Worm (Caenorhabditis elegans): Measurements from ENCODE around the gene tos-1.
"Not testable (repeated sequence)": the region's sequence is repeated elsewhere in the genome, so short reads cannot be mapped to it uniquely, and the experiment has no call there.

The tos-1 gene

DNA sequence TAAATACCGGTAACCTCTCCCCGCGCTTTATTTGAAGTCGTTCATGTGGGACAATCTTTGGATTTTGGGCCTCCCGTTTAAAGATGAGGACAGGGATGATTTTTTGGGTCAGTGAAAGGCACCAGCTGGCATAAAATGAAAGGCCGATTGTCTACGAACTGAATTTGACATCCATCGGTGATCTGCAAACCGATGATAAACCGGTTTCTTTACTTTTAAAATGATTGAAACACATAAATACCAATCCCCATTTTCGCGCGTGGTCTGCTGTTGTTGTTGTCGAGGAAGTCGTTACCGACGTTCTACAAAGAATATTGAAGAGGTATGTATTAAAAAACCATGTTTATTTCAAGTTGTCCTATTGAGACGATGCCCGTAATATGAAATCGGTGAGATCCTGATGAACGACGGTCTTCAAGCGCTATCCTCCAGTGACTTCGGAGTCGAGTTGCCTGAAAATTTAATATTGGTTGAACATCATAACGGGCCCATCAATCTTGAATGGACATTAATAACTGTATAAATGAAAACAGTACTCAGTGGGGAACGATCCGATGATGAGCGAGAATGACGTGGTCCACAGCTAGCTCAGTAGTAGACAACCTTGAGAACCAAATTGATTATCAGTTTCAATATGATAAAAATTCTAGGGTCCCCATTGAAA is 906 bp downstream of the tos-1 start (continued):
- no peak for TF ChIP-seq mxl-3 (GFP tag; optimal IDR thresholded peaks at IDR 0.05)
- TF ChIP-seq mxl-2 (GFP tag; conservative IDR thresholded peaks at IDR 0.05), result no peak
- no peak for TF ChIP-seq lsy-2 (tag; optimal IDR thresholded peaks at IDR 0.05)
- no peak; the same call in 1 of the 2 replicates for TF ChIP-seq daf-8 (GFP tag; IDR thresholded peaks at IDR 0.05)
- no peak for TF ChIP-seq nhr-111 (GFP tag; optimal IDR thresholded peaks at IDR 0.05)
- peak; percentile 79; the same call in 1 of the 2 replicates for TF ChIP-seq saeg-2 (GFP tag; IDR thresholded peaks at IDR 0.05)

DNA sequence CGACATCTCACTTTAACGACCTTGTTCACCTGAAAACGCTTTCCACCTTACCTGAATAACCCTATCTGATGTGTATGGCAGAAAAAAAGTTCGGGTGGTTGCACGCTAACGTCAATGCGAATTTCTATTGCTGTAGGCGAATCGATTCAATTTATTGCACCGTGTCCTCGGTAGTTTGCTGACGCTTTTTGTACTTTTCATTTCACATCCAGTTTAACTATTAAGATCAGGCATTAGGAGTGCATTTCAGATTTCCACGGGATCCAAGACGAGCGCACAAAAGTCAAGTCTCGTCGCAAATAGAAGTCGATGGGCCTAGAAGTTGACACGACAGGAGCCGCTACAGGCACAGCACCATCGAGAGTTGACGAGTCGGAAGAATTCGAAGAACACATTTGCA is 1.7 kb downstream of the tos-1 start:
- TF ChIP-seq pha-4 (GFP tag; IDR thresholded peaks at IDR 0.05), result peak; percentile 95
- not testable (repeated sequence) for TF ChIP-seq pha-4 (tag; optimal IDR thresholded peaks at IDR 0.05)
- TF ChIP-seq nhr-41 (GFP tag; IDR thresholded peaks at IDR 0.05), result 0 out of 2 replicates have a peak, but pooled peaks have one; percentile 42
- peak; percentile 79 for TF ChIP-seq T26A8.4 (GFP tag; IDR thresholded peaks at IDR 0.05)
- peak; percentile 76; the same call in 1 of the 2 replicates for TF ChIP-seq Y105C5A.15 (GFP tag; IDR thresholded peaks at IDR 0.05)
- peak; percentile 82 for TF ChIP-seq ctbp-1 (GFP tag; IDR thresholded peaks at IDR 0.05)
- TF ChIP-seq ceh-20 (GFP tag; IDR thresholded peaks at IDR 0.05), result peak; percentile 83
- peak; percentile 94 for TF ChIP-seq Y75B8A.6 (GFP tag; IDR thresholded peaks at IDR 0.05)
- peak; percentile 59; the same call in 1 of the 2 replicates for TF ChIP-seq madf-9 (GFP tag; conservative IDR thresholded peaks at IDR 0.05)
- TF ChIP-seq madf-5 (GFP tag; IDR thresholded peaks at IDR 0.05), result peak; percentile 64 to 83; a peak in 3 of 4 replicates
- peak; percentile 97 for TF ChIP-seq zfp-3 (GFP tag; conservative IDR thresholded peaks at IDR 0.05)
- peak; percentile 63; the same call in 1 of the 2 replicates for TF ChIP-seq lim-7 (GFP tag; IDR thresholded peaks at IDR 0.05)
- TF ChIP-seq egl-43 (GFP tag; IDR thresholded peaks at IDR 0.05), result peak; percentile 89
- TF ChIP-seq hmg-1.1 (GFP tag; IDR thresholded peaks at IDR 0.05), result peak; percentile 80
- 0 out of 2 replicates have a peak, but pooled peaks have one; percentile 61 for TF ChIP-seq ZK337.2 (GFP tag; IDR thresholded peaks at IDR 0.05)
- peak; percentile 81 for TF ChIP-seq saeg-2 (GFP tag; IDR thresholded peaks at IDR 0.05)
- 0 out of 2 replicates have a peak, but pooled peaks have one; percentile 49 for TF ChIP-seq F44E2.7 (GFP tag; IDR thresholded peaks at IDR 0.05)
- peak; percentile 68 for TF ChIP-seq mxl-2 (GFP tag; conservative IDR thresholded peaks at IDR 0.05)
- TF ChIP-seq php-3 (GFP tag; IDR thresholded peaks at IDR 0.05), result peak; percentile 86
- TF ChIP-seq snpc-1.2 (GFP tag; IDR thresholded peaks at IDR 0.05), result peak; percentile 76
- peak; percentile 78 for TF ChIP-seq lin-38 (GFP tag; IDR thresholded peaks at IDR 0.05)
- peak; percentile 53; the same call in 1 of the 2 replicates for TF ChIP-seq lin-1 (GFP tag; IDR thresholded peaks at IDR 0.05)
- peak; percentile 76 for TF ChIP-seq lin-29 (GFP tag; IDR thresholded peaks at IDR 0.05)
- 0 out of 2 replicates have a peak, but pooled peaks have one; percentile 56 for TF ChIP-seq dmd-8 (GFP tag; IDR thresholded peaks at IDR 0.05)
- peak; percentile 80; the same call in 1 of the 2 replicates for TF ChIP-seq zip-11 (GFP tag; IDR thresholded peaks at IDR 0.05)
- TF ChIP-seq Y48G9A.11 (GFP tag; IDR thresholded peaks at IDR 0.05), result peak; percentile 83
- peak; percentile 42; the same call in 1 of the 2 replicates for TF ChIP-seq vab-7 (GFP tag; IDR thresholded peaks at IDR 0.05)
- TF ChIP-seq arid-1 (GFP tag; conservative IDR thresholded peaks at IDR 0.05), result peak; percentile 76
- TF ChIP-seq tra-1 (GFP tag; IDR thresholded peaks at IDR 0.05), result peak; percentile 81; the same call in 1 of the 2 replicates
- TF ChIP-seq D1046.2 (GFP tag; IDR thresholded peaks at IDR 0.05), result peak; percentile 88
- TF ChIP-seq dmd-6 (GFP tag; IDR thresholded peaks at IDR 0.05), result peak; percentile 66
- peak; percentile 90 for TF ChIP-seq nhr-42 (GFP tag; IDR thresholded peaks at IDR 0.05)
- TF ChIP-seq mdt-29 (GFP tag; IDR thresholded peaks at IDR 0.05), result peak; percentile 85
- TF ChIP-seq dmd-9 (GFP tag; IDR thresholded peaks at IDR 0.05), result peak; percentile 71; the same call in 1 of the 2 replicates

Measured in whole organism, L4 larva.